Fruit fly (Drosophila melanogaster): Measurements from ENCODE around the gene CG13460.
A peak's percentile ranks its signal among the peaks of the same experiment; 100 is the strongest.

The CG13460 gene

dm6 chr3L:15103988-15104848 lies 42.7 kb upstream of the CG13460 start (continued):
- no peak for TF ChIP-seq D (optimal IDR thresholded peaks at IDR 0.05)
- TF ChIP-seq D (GFP tag; optimal IDR thresholded peaks at IDR 0.05): no peak
- TF ChIP-seq NFAT (GFP tag; IDR thresholded peaks at IDR 0.05): no peak
- TF ChIP-seq tio (GFP tag; optimal IDR thresholded peaks at IDR 0.05): no peak
- TF ChIP-seq MBD-R2 (GFP tag; IDR thresholded peaks at IDR 0.05): 0 out of 2 replicates have a peak, but pooled peaks have one; percentile 18
- TF ChIP-seq CG6765 (GFP tag; optimal IDR thresholded peaks at IDR 0.05): no peak
- no peak for TF ChIP-seq sc (optimal IDR thresholded peaks at IDR 0.05)
- no peak for TF ChIP-seq sc (GFP tag; optimal IDR thresholded peaks at IDR 0.05)
- TF ChIP-seq ems (GFP tag; optimal IDR thresholded peaks at IDR 0.05): no peak
- TF ChIP-seq Elba2 (GFP tag; optimal IDR thresholded peaks at IDR 0.05): no peak
- no peak for TF ChIP-seq sob (GFP tag; IDR thresholded peaks at IDR 0.05)
- no peak for TF ChIP-seq Nf-YB (GFP tag; optimal IDR thresholded peaks at IDR 0.05)
- TF ChIP-seq corto (GFP tag; optimal IDR thresholded peaks at IDR 0.05): no peak
- TF ChIP-seq dmrt99B (tag; optimal IDR thresholded peaks at IDR 0.05): no peak
- no peak for TF ChIP-seq CG9817 (tag; optimal IDR thresholded peaks at IDR 0.05)
- no peak for TF ChIP-seq eve (GFP tag; optimal IDR thresholded peaks at IDR 0.05)
- no peak for TF ChIP-seq az2 (GFP tag; optimal IDR thresholded peaks at IDR 0.05)
- no peak for TF ChIP-seq CG8359 (GFP tag; optimal IDR thresholded peaks at IDR 0.05; ENCODE audit: borderline replicate concordance)
- TF ChIP-seq btn (GFP tag; optimal IDR thresholded peaks at IDR 0.05): no peak
- no peak for TF ChIP-seq CG11695 (GFP tag; IDR thresholded peaks at IDR 0.05)
- TF ChIP-seq Chrac-16 (GFP tag; optimal IDR thresholded peaks at IDR 0.05): no peak
- no peak for TF ChIP-seq CG33557 (GFP tag; optimal IDR thresholded peaks at IDR 0.05)
- peak; percentile 87 for TF ChIP-seq cwo (GFP tag; optimal IDR thresholded peaks at IDR 0.05)
- TF ChIP-seq gcm2 (GFP tag; optimal IDR thresholded peaks at IDR 0.05): no peak
- no peak for TF ChIP-seq Rfx (GFP tag; IDR thresholded peaks at IDR 0.05)
- no peak for TF ChIP-seq tap (tag; optimal IDR thresholded peaks at IDR 0.05)
- TF ChIP-seq Hand (GFP tag; optimal IDR thresholded peaks at IDR 0.05): no peak
- TF ChIP-seq cad (GFP tag; optimal IDR thresholded peaks at IDR 0.05): no peak
- no peak for TF ChIP-seq Ptx1 (GFP tag; IDR thresholded peaks at IDR 0.05)
- no peak for TF ChIP-seq fru (optimal IDR thresholded peaks at IDR 0.05)
- no peak for TF ChIP-seq CG1529 (GFP tag; optimal IDR thresholded peaks at IDR 0.05)
- no peak for TF ChIP-seq Poxn (GFP tag; IDR thresholded peaks at IDR 0.05)
- no peak for TF ChIP-seq HHEX (GFP tag; optimal IDR thresholded peaks at IDR 0.05)
- no peak for TF ChIP-seq Sin3A (optimal IDR thresholded peaks at IDR 0.05)
- TF ChIP-seq CG3838 (GFP tag; optimal IDR thresholded peaks at IDR 0.05): no peak
- no peak for TF ChIP-seq CG15479 (GFP tag; optimal IDR thresholded peaks at IDR 0.05)
- TF ChIP-seq prd (optimal IDR thresholded peaks at IDR 0.05): no peak
- TF ChIP-seq prd (GFP tag; IDR thresholded peaks at IDR 0.05): no peak
- no peak for TF ChIP-seq CG7987 (GFP tag; optimal IDR thresholded peaks at IDR 0.05)
- TF ChIP-seq CG31441 (GFP tag; IDR thresholded peaks at IDR 0.05): no peak
- TF ChIP-seq CG10267 (tag; optimal IDR thresholded peaks at IDR 0.05): no peak
- no peak for TF ChIP-seq br (optimal IDR thresholded peaks at IDR 0.05)
- no peak for TF ChIP-seq mam (GFP tag; optimal IDR thresholded peaks at IDR 0.05)
- no peak for TF ChIP-seq YL-1 (GFP tag; optimal IDR thresholded peaks at IDR 0.05)
- no peak for TF ChIP-seq CG10147 (GFP tag; optimal IDR thresholded peaks at IDR 0.05)
- no peak for TF ChIP-seq CG10274 (GFP tag; optimal IDR thresholded peaks at IDR 0.05)
- TF ChIP-seq CG12299 (tag; optimal IDR thresholded peaks at IDR 0.05): no peak
- no peak for TF ChIP-seq CG15696 (tag; optimal IDR thresholded peaks at IDR 0.05)
- no peak for TF ChIP-seq Ets97D (GFP tag; optimal IDR thresholded peaks at IDR 0.05)
- TF ChIP-seq knrl (GFP tag; IDR thresholded peaks at IDR 0.05; ENCODE audit: partially characterized antibody): no peak
- no peak for TF ChIP-seq CG8388 (GFP tag; optimal IDR thresholded peaks at IDR 0.05)
- TF ChIP-seq Abd-B (GFP tag; optimal IDR thresholded peaks at IDR 0.05): peak; percentile 55
